Fruit fly (Drosophila melanogaster): ENCODE measurements around the gene vn.

DNA sequence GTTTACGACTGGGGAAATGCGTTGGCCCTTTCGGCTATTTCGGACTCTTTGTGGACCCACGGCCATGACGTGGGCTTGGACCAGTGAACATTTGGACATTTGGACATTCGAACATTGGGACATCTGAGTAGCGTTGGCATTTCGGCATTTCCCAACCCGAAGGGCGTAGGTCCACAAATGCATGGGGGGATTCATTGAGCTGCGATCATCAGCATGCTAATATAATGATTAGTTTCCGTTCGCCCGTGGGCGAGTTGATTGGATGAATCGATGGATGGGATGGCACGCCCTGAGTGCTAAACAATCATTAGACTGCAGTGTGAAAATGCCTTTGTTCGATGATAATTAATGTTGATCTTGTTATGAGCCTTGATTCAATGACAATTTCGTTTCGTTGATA lies 58.0 kb downstream of the vn start:
- no peak for TF ChIP-seq Dll (optimal IDR thresholded peaks at IDR 0.05)
- no peak for TF ChIP-seq CG8478 (optimal IDR thresholded peaks at IDR 0.05)
- TF ChIP-seq EcR (GFP tag; optimal IDR thresholded peaks at IDR 0.05): no peak
- TF ChIP-seq pan (optimal IDR thresholded peaks at IDR 0.05): no peak

All from whole organism.